Worm (Caenorhabditis elegans) whole organism, L2 larva: Measurements from ENCODE around the gene ZK682.7.

Source experiments
- C34F6.9 ChIP-seq: fragments of 150-350 bp; optimal IDR thresholded peaks from 2 replicates; lab custom pipeline; 2014; ENCODE audit warnings: missing biosample characterization, missing genetic modification characterization
- R02D3.7 ChIP-seq: fragments of 150-350 bp; optimal IDR thresholded peaks from 2 replicates; lab custom pipeline; 2014; ENCODE audit warnings: missing biosample characterization, missing genetic modification characterization
- elt-1 ChIP-seq: fragments of 150-350 bp; optimal IDR thresholded peaks from 2 replicates; lab custom pipeline; 2014; ENCODE audit warnings: missing biosample characterization, missing genetic modification characterization
- lin-13 ChIP-seq: fragments of 150-350 bp; optimal IDR thresholded peaks from 2 replicates; lab custom pipeline; 2014; ENCODE audit warnings: missing biosample characterization, missing genetic modification reagents, missing genetic modification characterization
- nhr-77 ChIP-seq: fragments of 150-350 bp; optimal IDR thresholded peaks from 2 replicates; lab custom pipeline; 2014; ENCODE audit warnings: missing biosample characterization, missing genetic modification characterization
- peb-1 ChIP-seq: fragments of 150-350 bp; optimal IDR thresholded peaks from 2 replicates; lab custom pipeline; 2014; ENCODE audit warnings: missing biosample characterization, missing genetic modification characterization

DNA sequence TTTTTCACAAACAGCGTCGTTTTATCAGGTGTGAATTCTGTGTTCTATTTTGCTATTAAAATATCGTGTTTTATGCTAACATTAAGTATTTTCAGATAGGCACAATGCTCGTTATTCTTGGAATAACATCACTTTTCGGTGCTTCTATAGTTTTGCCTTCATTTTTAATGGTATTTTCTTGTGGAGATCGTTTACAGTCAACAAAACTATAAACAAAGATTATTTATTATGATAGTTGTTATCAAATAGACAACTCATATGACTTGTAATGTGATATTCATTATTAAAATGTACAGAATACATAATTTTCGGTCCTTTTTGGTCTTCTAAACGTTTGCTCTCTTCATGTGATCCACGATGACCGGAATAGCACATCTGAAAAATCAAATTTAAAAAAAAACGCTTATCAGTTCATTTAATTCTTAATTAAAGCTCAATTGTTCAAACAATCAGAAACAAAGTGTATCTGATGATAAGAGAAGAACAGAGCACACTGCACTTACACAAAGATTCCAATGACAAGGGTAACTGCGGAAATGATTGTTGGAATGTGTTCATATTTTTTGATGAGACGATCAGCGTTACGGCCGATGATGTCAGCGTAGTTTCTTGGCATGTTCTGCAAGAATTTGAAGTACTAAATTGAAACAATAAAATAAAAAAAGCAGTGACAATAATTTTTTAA is 37.8 kb downstream of the ZK682.7 start, which contains the start of gene F07C3.9:
- TF ChIP-seq elt-1 (tag; lab: Kevin White, UChicago) (no peak), C34F6.9 (no peak), peb-1 (tag; lab: Kevin White, UChicago) (no peak), lin-13 (GFP tag; lab: Kevin White, UChicago) (no peak), nhr-77 (no peak), R02D3.7 (tag; lab: Kevin White, UChicago) (no peak)
